Worm (Caenorhabditis elegans): ENCODE measurements around the gene vab-19.

The vab-19 gene

DNA sequence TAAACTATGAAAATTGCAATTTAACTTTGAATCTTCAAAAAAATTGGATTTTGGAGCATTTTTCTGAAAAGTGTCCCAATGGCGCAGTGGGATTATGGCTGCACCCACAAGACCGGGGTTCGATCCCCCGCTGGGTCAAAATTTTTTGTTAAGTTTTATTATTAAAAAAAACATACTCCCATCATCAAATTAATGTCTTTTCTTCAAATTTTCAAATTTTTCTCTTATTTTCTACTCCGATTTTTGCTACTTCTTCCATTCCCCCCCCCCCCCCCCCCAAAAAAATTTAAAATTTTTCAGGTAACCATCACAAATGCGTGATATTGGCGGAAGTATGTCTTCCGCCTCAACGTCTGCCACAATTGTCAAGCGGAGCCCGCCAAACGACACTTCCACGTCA, at the start of gene vab-19:
TSS of gene vab-19 (plus strand) at position 301 of the 400 bp plus-strand sequence.
- TF ChIP-seq ref-1 (GFP tag; conservative IDR thresholded peaks at IDR 0.05) (no peak), T22C8.4 (GFP tag; IDR thresholded peaks at IDR 0.05) (no peak), klf-2 (GFP tag; conservative IDR thresholded peaks at IDR 0.05) (no peak), ztf-29 (GFP tag; IDR thresholded peaks at IDR 0.05) (no peak), flt-1 (GFP tag; IDR thresholded peaks at IDR 0.05) (no peak), ztf-23 (GFP tag; IDR thresholded peaks at IDR 0.05) (no peak), cog-1 (tag; optimal IDR thresholded peaks at IDR 0.05) (no peak), med-1 (GFP tag; optimal IDR thresholded peaks at IDR 0.05; ENCODE audit: insufficient read depth) (no peak), tab-1 (GFP tag; IDR thresholded peaks at IDR 0.05) (no peak)

DNA sequence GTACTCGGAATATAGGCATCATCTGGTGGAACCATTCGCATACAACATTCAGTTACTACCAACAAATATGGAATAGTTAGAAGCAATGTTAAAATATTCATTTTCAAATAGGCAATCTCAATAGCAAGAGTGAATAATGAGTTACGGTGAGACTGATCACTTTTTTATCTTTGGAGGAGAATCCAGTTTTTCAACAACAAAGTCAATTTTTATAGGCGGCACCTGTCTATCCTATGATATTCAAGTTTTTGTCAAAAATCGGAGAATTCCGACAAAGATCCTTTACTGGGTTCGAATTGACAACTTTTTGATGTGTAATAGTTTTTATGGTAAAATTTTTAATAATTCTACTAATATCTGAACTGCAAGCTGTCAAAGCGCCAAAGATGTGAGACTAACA, 49.3 kb upstream of the vab-19 start, which contains the start of gene F16G10.11:
TSS of gene F16G10.11 (minus strand) at position 101 of the 400 bp plus-strand sequence.
- TF ChIP-seq med-1 (GFP tag; optimal IDR thresholded peaks at IDR 0.05; ENCODE audit: insufficient read depth) (no peak), T22C8.4 (GFP tag; IDR thresholded peaks at IDR 0.05) (no peak), flt-1 (GFP tag; IDR thresholded peaks at IDR 0.05) (no peak), klf-2 (GFP tag; conservative IDR thresholded peaks at IDR 0.05) (no peak), ref-1 (GFP tag; conservative IDR thresholded peaks at IDR 0.05) (no peak), tab-1 (GFP tag; IDR thresholded peaks at IDR 0.05) (no peak), ztf-29 (GFP tag; IDR thresholded peaks at IDR 0.05) (no peak), cog-1 (tag; optimal IDR thresholded peaks at IDR 0.05) (no peak), ztf-23 (GFP tag; IDR thresholded peaks at IDR 0.05) (no peak)

DNA sequence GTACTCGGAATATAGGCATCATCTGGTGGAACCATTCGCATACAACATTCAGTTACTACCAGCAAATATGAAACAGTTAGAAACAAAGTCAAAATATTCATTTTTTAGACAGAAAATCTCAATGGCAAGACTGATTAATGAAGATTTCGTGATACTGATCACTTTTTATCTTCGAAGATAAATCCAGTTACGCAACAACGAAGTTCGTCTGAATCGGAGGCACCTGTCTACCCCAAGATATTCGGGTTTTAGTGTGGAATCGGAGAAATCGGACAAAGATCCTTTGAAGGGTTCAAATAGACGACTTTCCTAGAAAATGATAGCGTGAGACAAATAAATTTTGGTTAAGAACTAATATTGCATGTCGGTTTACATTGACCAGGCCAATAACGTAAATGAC, 47.2 kb upstream of the vab-19 start, which contains the start of gene F16G10.13:
TSS of gene F16G10.13 (minus strand) at position 101 of the 400 bp plus-strand sequence.
- no peak for TF ChIP-seq flt-1 (GFP tag; IDR thresholded peaks at IDR 0.05)
- TF ChIP-seq ztf-23 (GFP tag; IDR thresholded peaks at IDR 0.05) = no peak
- TF ChIP-seq klf-2 (GFP tag; conservative IDR thresholded peaks at IDR 0.05) = no peak
- no peak for TF ChIP-seq med-1 (GFP tag; optimal IDR thresholded peaks at IDR 0.05; ENCODE audit: insufficient read depth)
- TF ChIP-seq T22C8.4 (GFP tag; IDR thresholded peaks at IDR 0.05) = no peak
- TF ChIP-seq cog-1 (tag; optimal IDR thresholded peaks at IDR 0.05) = no peak
- TF ChIP-seq ztf-29 (GFP tag; IDR thresholded peaks at IDR 0.05) = no peak
- TF ChIP-seq ref-1 (GFP tag; conservative IDR thresholded peaks at IDR 0.05) = no peak
- no peak for TF ChIP-seq tab-1 (GFP tag; IDR thresholded peaks at IDR 0.05)

DNA sequence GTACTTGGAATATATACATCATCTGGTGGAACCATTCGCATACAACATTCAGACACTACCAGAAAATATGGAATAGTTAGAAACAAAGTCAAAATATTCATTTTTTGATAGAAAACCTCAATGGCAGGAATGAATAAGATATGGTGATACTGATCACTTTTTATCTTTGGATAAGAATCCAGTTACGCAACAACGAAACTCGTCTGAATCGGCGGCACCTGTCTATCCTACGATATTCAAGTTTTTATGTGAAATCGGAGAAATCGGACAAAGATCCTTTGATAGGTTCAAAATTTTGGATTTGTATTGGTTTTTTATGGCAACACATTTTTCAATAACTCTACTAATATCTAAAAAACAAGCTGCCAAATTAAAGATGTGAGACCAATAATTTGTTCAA, 44.2 kb upstream of the vab-19 start, which contains the start of gene F16G10.14:
TSS of gene F16G10.14 (minus strand) at position 101 of the 400 bp plus-strand sequence.
- no peak for TF ChIP-seq klf-2 (GFP tag; conservative IDR thresholded peaks at IDR 0.05)
- TF ChIP-seq cog-1 (tag; optimal IDR thresholded peaks at IDR 0.05) = no peak

DNA sequence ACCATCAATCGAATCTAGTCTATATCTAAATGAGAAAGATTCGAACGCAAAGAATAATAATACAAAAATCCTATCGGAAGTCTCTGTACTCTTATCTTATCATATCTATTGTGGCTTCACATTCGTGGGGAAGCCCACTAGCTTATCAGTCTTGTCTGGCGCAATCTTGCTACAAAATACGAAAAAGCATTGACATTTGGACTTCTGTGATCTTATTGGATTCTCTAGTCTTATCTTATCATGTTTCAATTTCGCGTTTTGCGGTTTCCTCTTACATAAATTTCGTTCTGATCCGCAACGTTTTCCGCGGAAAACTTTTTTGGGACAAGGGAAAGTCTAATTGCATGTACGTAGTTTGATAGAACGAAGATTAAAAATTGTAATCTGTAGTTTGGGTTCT, 43.3 kb upstream of the vab-19 start:
- TF ChIP-seq ztf-23 (GFP tag; IDR thresholded peaks at IDR 0.05) (no peak), ref-1 (GFP tag; conservative IDR thresholded peaks at IDR 0.05) (no peak), med-1 (GFP tag; optimal IDR thresholded peaks at IDR 0.05; ENCODE audit: insufficient read depth) (no peak), ztf-29 (GFP tag; IDR thresholded peaks at IDR 0.05) (no peak), T22C8.4 (GFP tag; IDR thresholded peaks at IDR 0.05) (no peak), flt-1 (GFP tag; IDR thresholded peaks at IDR 0.05) (no peak), cog-1 (tag; optimal IDR thresholded peaks at IDR 0.05) (no peak), klf-2 (GFP tag; conservative IDR thresholded peaks at IDR 0.05) (no peak), tab-1 (GFP tag; IDR thresholded peaks at IDR 0.05) (no peak)

DNA sequence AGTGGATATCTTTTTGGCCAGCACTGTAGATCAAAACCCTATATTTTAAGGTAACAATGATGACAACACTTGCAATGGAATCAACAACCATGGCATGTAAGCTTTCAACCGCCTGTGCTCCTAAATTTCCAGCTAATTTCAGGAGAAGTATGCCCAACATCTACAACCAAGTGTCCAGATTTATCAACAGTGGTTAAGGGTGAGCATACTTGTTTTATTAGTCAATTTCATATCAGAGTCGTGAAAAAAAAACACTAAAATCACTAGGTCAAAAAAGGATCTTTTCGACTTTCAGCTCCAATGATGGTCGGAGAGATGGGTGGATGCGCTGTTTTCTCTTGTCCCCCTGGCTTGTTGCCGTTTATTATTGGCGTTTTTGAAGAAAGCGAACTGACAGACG, 39.1 kb upstream of the vab-19 start, which contains the start of gene F16G10.1:
TSS of gene F16G10.1 (plus strand) at position 301 of the 400 bp plus-strand sequence.
- TF ChIP-seq klf-2 (GFP tag; conservative IDR thresholded peaks at IDR 0.05) (no peak), T22C8.4 (GFP tag; IDR thresholded peaks at IDR 0.05) (no peak), ref-1 (GFP tag; conservative IDR thresholded peaks at IDR 0.05) (no peak), tab-1 (GFP tag; IDR thresholded peaks at IDR 0.05) (no peak), flt-1 (GFP tag; IDR thresholded peaks at IDR 0.05) (no peak), med-1 (GFP tag; optimal IDR thresholded peaks at IDR 0.05; ENCODE audit: insufficient read depth) (no peak), ztf-23 (GFP tag; IDR thresholded peaks at IDR 0.05) (no peak), ztf-29 (GFP tag; IDR thresholded peaks at IDR 0.05) (no peak), cog-1 (tag; optimal IDR thresholded peaks at IDR 0.05) (no peak)

DNA sequence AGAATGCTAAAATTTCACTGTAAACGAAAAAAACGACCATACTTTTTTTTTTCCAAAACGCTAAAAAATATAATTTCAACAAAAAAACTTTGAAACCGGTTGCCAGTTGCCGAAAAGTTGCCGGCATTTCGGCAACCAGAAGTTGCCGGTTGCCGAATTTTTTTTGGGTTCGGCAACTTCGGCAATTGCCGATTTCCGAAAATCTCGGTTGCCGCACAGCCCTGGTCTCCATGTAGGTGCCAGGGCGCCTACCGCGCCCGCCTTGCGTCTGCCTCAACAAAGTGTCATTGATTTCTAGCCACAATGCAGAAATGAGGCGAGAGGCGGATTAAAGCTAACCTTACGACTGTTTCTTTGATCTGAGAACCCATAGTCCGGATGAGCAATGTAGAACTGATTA, 32.0 kb upstream of the vab-19 start:
- TF ChIP-seq ref-1 (GFP tag; conservative IDR thresholded peaks at IDR 0.05) = no peak

DNA sequence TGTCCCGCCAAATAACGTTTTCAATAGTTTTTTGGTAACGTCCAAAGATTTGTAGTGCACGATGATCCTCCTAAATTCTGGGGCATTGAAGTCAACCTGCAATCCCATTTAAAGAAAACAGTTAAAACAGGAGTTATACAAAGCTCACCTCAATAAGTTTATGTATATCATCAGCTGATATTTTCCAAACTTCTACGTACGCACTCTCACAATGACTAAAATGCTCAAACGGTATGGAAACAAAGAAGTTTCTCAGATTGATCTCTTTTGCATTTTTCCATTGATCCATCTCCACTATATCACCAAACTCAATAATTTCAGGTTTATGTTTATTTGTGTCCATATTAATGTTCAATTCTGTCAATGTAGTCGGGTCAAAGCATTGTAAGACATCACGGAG, 31.5 kb upstream of the vab-19 start:
- no peak for TF ChIP-seq ztf-23 (GFP tag; IDR thresholded peaks at IDR 0.05)
- TF ChIP-seq ref-1 (GFP tag; conservative IDR thresholded peaks at IDR 0.05) = no peak
- TF ChIP-seq cog-1 (tag; optimal IDR thresholded peaks at IDR 0.05) = no peak
- no peak for TF ChIP-seq tab-1 (GFP tag; IDR thresholded peaks at IDR 0.05)

DNA sequence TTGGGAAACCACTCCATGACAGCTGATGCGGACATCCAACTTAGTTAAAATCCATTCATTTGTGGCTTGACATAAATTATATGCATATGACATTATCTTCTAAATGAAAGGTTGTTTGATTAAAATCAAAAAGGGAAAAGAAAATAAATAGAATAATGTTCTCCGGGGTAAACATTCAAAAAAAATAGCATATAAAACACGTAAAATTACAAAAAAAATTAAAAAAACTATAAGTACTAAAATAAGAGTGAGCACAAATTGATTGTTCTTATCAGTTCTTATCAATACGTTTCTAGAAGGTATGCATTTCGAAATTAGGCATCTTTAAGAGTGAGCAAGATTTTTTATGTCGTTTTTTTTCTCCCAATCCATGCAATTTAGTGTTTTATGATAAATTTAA, 30.4 kb upstream of the vab-19 start, which contains the start of gene fbxa-182:
TSS of gene fbxa-182 (minus strand) at position 101 of the 400 bp plus-strand sequence.
- TF ChIP-seq flt-1 (GFP tag; IDR thresholded peaks at IDR 0.05) (no peak), ztf-23 (GFP tag; IDR thresholded peaks at IDR 0.05) (no peak), med-1 (GFP tag; optimal IDR thresholded peaks at IDR 0.05; ENCODE audit: insufficient read depth) (no peak), cog-1 (tag; optimal IDR thresholded peaks at IDR 0.05) (no peak), klf-2 (GFP tag; conservative IDR thresholded peaks at IDR 0.05) (no peak), ref-1 (GFP tag; conservative IDR thresholded peaks at IDR 0.05) (no peak)

DNA sequence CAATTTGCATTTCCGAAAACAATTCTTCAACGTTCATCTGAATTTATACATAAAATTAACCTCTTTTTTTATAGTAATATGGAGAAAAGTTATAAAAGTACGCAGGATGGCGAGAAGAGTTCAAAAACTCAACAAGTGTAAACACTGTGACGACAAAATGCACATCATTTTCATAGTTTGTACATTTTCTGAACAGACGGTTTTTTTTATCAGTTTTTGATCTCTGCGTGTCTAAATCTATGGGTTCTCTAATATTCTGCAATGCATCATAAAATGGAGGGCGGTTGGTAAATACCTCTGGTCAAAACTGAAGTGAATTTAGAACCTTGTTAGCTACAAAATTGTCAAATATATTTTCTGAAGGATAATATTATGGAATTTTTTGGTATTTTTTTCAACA, 27.6 kb upstream of the vab-19 start, which contains the start of gene fbxa-4:
TSS of gene fbxa-4 (minus strand) at position 93 of the 400 bp plus-strand sequence.
- TF ChIP-seq klf-2 (GFP tag; conservative IDR thresholded peaks at IDR 0.05) (no peak), ztf-29 (GFP tag; IDR thresholded peaks at IDR 0.05) (no peak), med-1 (GFP tag; optimal IDR thresholded peaks at IDR 0.05; ENCODE audit: insufficient read depth) (no peak), flt-1 (GFP tag; IDR thresholded peaks at IDR 0.05) (no peak), T22C8.4 (GFP tag; IDR thresholded peaks at IDR 0.05) (no peak), ztf-23 (GFP tag; IDR thresholded peaks at IDR 0.05) (no peak), tab-1 (GFP tag; IDR thresholded peaks at IDR 0.05) (no peak), ref-1 (GFP tag; conservative IDR thresholded peaks at IDR 0.05) (no peak), cog-1 (tag; optimal IDR thresholded peaks at IDR 0.05) (no peak)
